Fruit fly (Drosophila melanogaster) whole organism, embryonic: ENCODE results near the gene CG42711.

Source experiments
- Dip2 ChIP-seq: fragments of 200-800 bp; sonication (Bioruptor generic); IDR thresholded peaks from 2 replicates; pipeline ENCODE4 v1.3.6; 2022; ENCODE audit warnings: missing biosample characterization, missing genetic modification characterization
- Eip74EF ChIP-seq, 2 experiments: fragments of 200-800 bp in 1 of 2; fragments of >200 bp in 1 of 2; sonication (Bioruptor generic) in 1 of 2; optimal IDR thresholded peaks; 2 replicates each; lab custom pipeline; 2017 to 2019; ENCODE audit warnings: missing biosample characterization in 2 of 2, missing genetic modification characterization in 2 of 2, mild to moderate bottlenecking in 1 of 2, moderate library complexity in 1 of 2
- H2.0 ChIP-seq: fragments of 200-800 bp; sonication (Bioruptor generic); IDR thresholded peaks from 2 replicates; pipeline ENCODE4 v1.3.6; 2022; ENCODE audit warnings: missing biosample characterization, missing genetic modification characterization
- Tbp ChIP-seq: fragments of >200 bp; optimal IDR thresholded peaks from 2 replicates; lab custom pipeline; 2018; ENCODE audit warnings: missing biosample characterization, missing genetic modification characterization
- pita ChIP-seq: fragments of 200-800 bp; sonication (Bioruptor generic); optimal IDR thresholded peaks from 2 replicates; lab custom pipeline; 2017; ENCODE audit warnings: missing biosample characterization, mild to moderate bottlenecking, missing genetic modification characterization
- vnd ChIP-seq: fragments of 200-800 bp; sonication (Bioruptor generic); IDR thresholded peaks from 3 replicates; pipeline ENCODE4 v1.3.6; 2022; ENCODE audit warnings: missing biosample characterization, missing genetic modification characterization; ENCODE audit not compliant: partially characterized antibody

- no peak for TF ChIP-seq Tbp (GFP tag; lab: Kevin White, UChicago)
- TF ChIP-seq pita (GFP tag; lab: Kevin White, UChicago), result no peak
- no peak for TF ChIP-seq vnd (GFP tag; lab: Robert Waterston, UW)
- TF ChIP-seq H2.0 (GFP tag; lab: Robert Waterston, UW), result no peak
- no peak for TF ChIP-seq Dip2 (GFP tag; lab: Robert Waterston, UW)
- no peak for TF ChIP-seq Eip74EF (GFP tag; optimal IDR thresholded peaks at IDR 0.05; lab: Kevin White, UChicago)
Measured at dm6 chr2L:13969876-13970275, 38.7 kb upstream of the CG42711 start, which contains the start of the genes NimB4 and NimB5.
